Worm (Caenorhabditis elegans) whole organism, late embryonic: Measurements from ENCODE around the gene R144.12.

Source experiments
- C08G9.2 ChIP-seq: sonication (generic microtip); optimal IDR thresholded peaks from 2 replicates; lab custom pipeline; 2016; ENCODE audit warnings: mild to moderate bottlenecking, missing genetic modification characterization, moderate library complexity, missing compliant biosample characterization
- T23F11.4 ChIP-seq: fragments of 200-800 bp; sonication (Bioruptor generic); optimal IDR thresholded peaks from 2 replicates; lab custom pipeline; 2018; ENCODE audit warnings: mild to moderate bottlenecking, missing genetic modification characterization, missing compliant biosample characterization
- ahr-1 ChIP-seq: sonication (generic microtip); optimal IDR thresholded peaks from 2 replicates; lab custom pipeline; 2016; ENCODE audit warnings: missing genetic modification characterization, missing compliant biosample characterization
- ama-1 ChIP-seq: fragments of 150-350 bp; optimal IDR thresholded peaks from 2 replicates; lab custom pipeline; 2014
- ceh-18 ChIP-seq: sonication (generic microtip); optimal IDR thresholded peaks from 2 replicates; lab custom pipeline; 2016; ENCODE audit warnings: missing genetic modification characterization, missing compliant biosample characterization
- ceh-2 ChIP-seq: sonication (generic microtip); optimal IDR thresholded peaks from 2 replicates; lab custom pipeline; 2016; ENCODE audit warnings: missing genotype, missing genetic modification characterization, missing compliant biosample characterization
- ceh-31 ChIP-seq: sonication (generic microtip); optimal IDR thresholded peaks from 2 replicates; lab custom pipeline; 2016; ENCODE audit warnings: missing genetic modification characterization, missing compliant biosample characterization
- ceh-34 ChIP-seq: sonication (generic microtip); optimal IDR thresholded peaks from 2 replicates; lab custom pipeline; 2016; ENCODE audit warnings: mild to moderate bottlenecking, missing genetic modification characterization, missing compliant biosample characterization
- ceh-48 ChIP-seq: sonication (generic microtip); optimal IDR thresholded peaks from 2 replicates; lab custom pipeline; 2016; ENCODE audit warnings: missing genetic modification characterization, inconsistent platforms, missing compliant biosample characterization
- dve-1 ChIP-seq: sonication (generic microtip); optimal IDR thresholded peaks from 2 replicates; lab custom pipeline; 2017; ENCODE audit warnings: antibody characterized with exemption, mild to moderate bottlenecking, missing genetic modification characterization, missing compliant biosample characterization
- elt-2 ChIP-seq: sonication (generic microtip); optimal IDR thresholded peaks from 2 replicates; lab custom pipeline; 2016; ENCODE audit warnings: missing genetic modification reagents, missing genetic modification characterization, missing compliant biosample characterization
- elt-4 ChIP-seq: sonication (generic microtip); optimal IDR thresholded peaks from 2 replicates; lab custom pipeline; 2016; ENCODE audit warnings: missing genetic modification characterization, missing compliant biosample characterization
- ets-4 ChIP-seq: sonication (generic microtip); optimal IDR thresholded peaks from 2 replicates; lab custom pipeline; 2016; ENCODE audit warnings: missing genetic modification characterization, missing compliant biosample characterization
- fkh-10 ChIP-seq: fragments of 150-350 bp; optimal IDR thresholded peaks from 2 replicates; lab custom pipeline; 2014; ENCODE audit warnings: missing biosample characterization, missing genetic modification reagents, missing genetic modification characterization
- hlh-30 ChIP-seq: sonication (generic microtip); optimal IDR thresholded peaks from 2 replicates; lab custom pipeline; 2017; ENCODE audit warnings: antibody characterized with exemption, missing genetic modification characterization, missing compliant biosample characterization; ENCODE audit not compliant: insufficient read depth
- hlh-8 ChIP-seq: sonication (generic microtip); optimal IDR thresholded peaks from 2 replicates; lab custom pipeline; 2016; ENCODE audit warnings: missing genotype, missing genetic modification characterization, missing compliant biosample characterization
- lim-6 ChIP-seq: sonication (generic microtip); optimal IDR thresholded peaks from 2 replicates; lab custom pipeline; 2016; ENCODE audit warnings: missing genetic modification characterization, missing compliant biosample characterization
- madf-2 ChIP-seq: sonication (generic microtip); optimal IDR thresholded peaks from 2 replicates; lab custom pipeline; 2017; ENCODE audit warnings: missing genetic modification characterization, missing compliant biosample characterization
- nfya-1 ChIP-seq: sonication (generic microtip); optimal IDR thresholded peaks from 2 replicates; lab custom pipeline; 2017; ENCODE audit warnings: missing genetic modification characterization, mild to moderate bottlenecking, missing compliant biosample characterization, antibody characterized with exemption, moderate library complexity
- odd-2 ChIP-seq: sonication (generic microtip); optimal IDR thresholded peaks from 2 replicates; lab custom pipeline; 2017; ENCODE audit warnings: antibody characterized with exemption, mild to moderate bottlenecking, missing genetic modification characterization, missing compliant biosample characterization
- pag-3 ChIP-seq: sonication (generic microtip); optimal IDR thresholded peaks from 2 replicates; lab custom pipeline; 2016; ENCODE audit warnings: missing compliant biosample characterization, missing genetic modification characterization, borderline replicate concordance
- pqm-1 ChIP-seq: sonication (generic microtip); optimal IDR thresholded peaks from 2 replicates; lab custom pipeline; 2016; ENCODE audit warnings: missing genetic modification characterization, missing compliant biosample characterization
- pros-1 ChIP-seq: fragments of 150-350 bp; optimal IDR thresholded peaks from 2 replicates; lab custom pipeline; 2014; ENCODE audit warnings: missing biosample characterization, missing genetic modification reagents, missing genetic modification characterization
- ref-2 ChIP-seq: sonication (generic microtip); optimal IDR thresholded peaks from 2 replicates; lab custom pipeline; 2016; ENCODE audit warnings: missing genetic modification characterization, missing compliant biosample characterization
- rnt-1 ChIP-seq: sonication (generic microtip); optimal IDR thresholded peaks from 2 replicates; lab custom pipeline; 2016; ENCODE audit warnings: missing genetic modification characterization, missing compliant biosample characterization
- syd-9 ChIP-seq: sonication (generic microtip); optimal IDR thresholded peaks from 2 replicates; lab custom pipeline; 2016; ENCODE audit warnings: mild to moderate bottlenecking, missing genetic modification characterization, moderate library complexity, missing compliant biosample characterization
- tbx-2 ChIP-seq: sonication (generic microtip); optimal IDR thresholded peaks from 2 replicates; lab custom pipeline; 2016; ENCODE audit warnings: missing genetic modification characterization, missing compliant biosample characterization
- ttx-3 ChIP-seq: sonication (generic microtip); optimal IDR thresholded peaks from 2 replicates; lab custom pipeline; 2016; ENCODE audit warnings: missing genetic modification reagents, missing genetic modification characterization, missing compliant biosample characterization
- unc-42 ChIP-seq: sonication (generic microtip); optimal IDR thresholded peaks from 2 replicates; lab custom pipeline; 2016; ENCODE audit warnings: missing genotype, missing genetic modification characterization, missing compliant biosample characterization
- unc-55 ChIP-seq: sonication (generic microtip); optimal IDR thresholded peaks from 2 replicates; lab custom pipeline; 2017; ENCODE audit warnings: missing biosample characterization, missing genetic modification reagents, missing genetic modification characterization
- unc-86 ChIP-seq: sonication (generic microtip); optimal IDR thresholded peaks from 2 replicates; lab custom pipeline; 2016; ENCODE audit warnings: missing genetic modification characterization, missing compliant biosample characterization
- ztf-16 ChIP-seq: sonication (generic microtip); optimal IDR thresholded peaks from 2 replicates; lab custom pipeline; 2017; ENCODE audit warnings: missing genetic modification characterization, missing compliant biosample characterization

Gene R144.12

ce11 chrIII:5026366-5026765 is 19.6 kb upstream of the R144.12 start:
- TF ChIP-seq ztf-16 (tag; lab: Kevin White, UChicago) (no peak), elt-2 (tag; lab: Kevin White, UChicago) (no peak), fkh-10 (GFP tag; lab: Kevin White, UChicago) (no peak), ceh-34 (tag; lab: Kevin White, UChicago) (no peak), madf-2 (tag; lab: Kevin White, UChicago) (no peak), dve-1 (no peak), pros-1 (no peak)
- TF ChIP-seq, all 69 proteins: peak for 0

ce11 chrIII:5025136-5025629 is 18.4 kb upstream of the R144.12 start:
- TF ChIP-seq ama-1 (lab: Kevin White, UChicago) (peak; percentile 34), ceh-18 (tag; lab: Kevin White, UChicago) (no peak)

ce11 chrIII:5024393-5024964 is 17.7 kb upstream of the R144.12 start, which contains the start of gene pcf-11:
Gene pcf-11, plus strand, starts transcription at chrIII:5024914.
- no peak for TF ChIP-seq ttx-3 (tag; lab: Kevin White, UChicago)
- no peak for TF ChIP-seq pag-3 (tag; lab: Kevin White, UChicago)
- no peak for TF ChIP-seq T23F11.4 (GFP tag; lab: Kevin White, UChicago)
- peak; percentile 35 for TF ChIP-seq rnt-1
- TF ChIP-seq unc-42 = peak; percentile 27
- TF ChIP-seq ceh-48 (tag; lab: Kevin White, UChicago) = peak; percentile 83
- peak; percentile 43 for TF ChIP-seq ets-4
- peak; percentile 68 for TF ChIP-seq nfya-1 (tag; lab: Kevin White, UChicago)
- peak; percentile 63 for TF ChIP-seq ref-2 (tag; lab: Kevin White, UChicago)
- peak; percentile 7 for TF ChIP-seq unc-86
- peak; percentile 88 for TF ChIP-seq hlh-30 (tag; lab: Kevin White, UChicago)
- TF ChIP-seq hlh-8 (tag; lab: Kevin White, UChicago) = no peak
- peak; percentile 14 for TF ChIP-seq pros-1
- TF ChIP-seq elt-4 = no peak
- peak; percentile 70 for TF ChIP-seq unc-55 (GFP tag; lab: Kevin White, UChicago)
- peak; percentile 53 for TF ChIP-seq ceh-31 (tag; lab: Kevin White, UChicago)
- peak; percentile 18 for TF ChIP-seq ceh-2 (tag; lab: Kevin White, UChicago)
- TF ChIP-seq tbx-2 (tag; lab: Kevin White, UChicago) = peak; percentile 17
- TF ChIP-seq odd-2 (tag; lab: Kevin White, UChicago) = no peak

- no peak for TF ChIP-seq odd-2 (tag; lab: Kevin White, UChicago)
- no peak for TF ChIP-seq ceh-31 (tag; lab: Kevin White, UChicago)
- no peak for TF ChIP-seq ets-4
- TF ChIP-seq pqm-1 (tag; lab: Kevin White, UChicago) = no peak
- no peak for TF ChIP-seq ttx-3 (tag; lab: Kevin White, UChicago)
- no peak for TF ChIP-seq lim-6 (tag; lab: Kevin White, UChicago)
- no peak for TF ChIP-seq C08G9.2 (tag; lab: Kevin White, UChicago)
- TF ChIP-seq ceh-18 (tag; lab: Kevin White, UChicago) = no peak
- no peak for TF ChIP-seq ahr-1 (tag; lab: Kevin White, UChicago)
Observed at ce11 chrIII:5023642-5024041, 16.9 kb upstream of the R144.12 start.

ce11 chrIII:5022964-5023363 is 16.2 kb upstream of the R144.12 start, which contains the start of gene R144.13:
Gene R144.13, plus strand, starts transcription at chrIII:5023264.
- TF ChIP-seq madf-2 (tag; lab: Kevin White, UChicago) (no peak), pag-3 (tag; lab: Kevin White, UChicago) (no peak), syd-9 (tag; lab: Kevin White, UChicago) (no peak)
